Worm (Caenorhabditis elegans) whole organism, late embryonic: ENCODE data around the gene Y55F3AM.5.
"Not testable (repeated sequence)": the region's sequence is repeated elsewhere in the genome, so short reads cannot be mapped to it uniquely, and the experiment has no call there.

Experiments
- K09A11.1 ChIP-seq: sonication (generic microtip); optimal IDR thresholded peaks from 2 replicates; lab custom pipeline; 2017; ENCODE audit warnings: antibody characterized with exemption, mild to moderate bottlenecking, missing genetic modification characterization, missing compliant biosample characterization; ENCODE audit not compliant: insufficient read depth
- Y22D7AL.16 ChIP-seq: sonication (generic microtip); optimal IDR thresholded peaks from 2 replicates; lab custom pipeline; 2016; ENCODE audit warnings: missing genetic modification characterization, missing compliant biosample characterization
- ahr-1 ChIP-seq: sonication (generic microtip); optimal IDR thresholded peaks from 2 replicates; lab custom pipeline; 2016; ENCODE audit warnings: missing genetic modification characterization, missing compliant biosample characterization
- ceh-18 ChIP-seq: sonication (generic microtip); optimal IDR thresholded peaks from 2 replicates; lab custom pipeline; 2016; ENCODE audit warnings: missing genetic modification characterization, missing compliant biosample characterization
- ceh-2 ChIP-seq: sonication (generic microtip); optimal IDR thresholded peaks from 2 replicates; lab custom pipeline; 2016; ENCODE audit warnings: missing genotype, missing genetic modification characterization, missing compliant biosample characterization
- ceh-31 ChIP-seq: sonication (generic microtip); optimal IDR thresholded peaks from 2 replicates; lab custom pipeline; 2016; ENCODE audit warnings: missing genetic modification characterization, missing compliant biosample characterization
- ceh-45 ChIP-seq: fragments of 200-800 bp; sonication (Bioruptor generic); IDR thresholded peaks from 2 replicates; pipeline ENCODE4 v1.3.6; 2022; ENCODE audit warnings: missing genetic modification reagents, missing genetic modification characterization, missing compliant biosample characterization
- ceh-9 ChIP-seq: sonication (generic microtip); optimal IDR thresholded peaks from 2 replicates; lab custom pipeline; 2016; ENCODE audit warnings: mild to moderate bottlenecking, missing genetic modification characterization, inconsistent platforms, missing compliant biosample characterization
- elt-4 ChIP-seq: sonication (generic microtip); optimal IDR thresholded peaks from 2 replicates; lab custom pipeline; 2016; ENCODE audit warnings: missing genetic modification characterization, missing compliant biosample characterization
- ets-4 ChIP-seq: sonication (generic microtip); optimal IDR thresholded peaks from 2 replicates; lab custom pipeline; 2016; ENCODE audit warnings: missing genetic modification characterization, missing compliant biosample characterization
- hlh-15 ChIP-seq: sonication (generic microtip); optimal IDR thresholded peaks from 2 replicates; lab custom pipeline; 2016; ENCODE audit warnings: missing genetic modification characterization, missing compliant biosample characterization
- hlh-30 ChIP-seq: sonication (generic microtip); optimal IDR thresholded peaks from 2 replicates; lab custom pipeline; 2017; ENCODE audit warnings: antibody characterized with exemption, missing genetic modification characterization, missing compliant biosample characterization; ENCODE audit not compliant: insufficient read depth
- nhr-11 ChIP-seq: fragments of 150-350 bp; optimal IDR thresholded peaks from 2 replicates; lab custom pipeline; 2014; ENCODE audit warnings: missing biosample characterization, missing genetic modification characterization
- npax-4 ChIP-seq: sonication (generic microtip); optimal IDR thresholded peaks from 2 replicates; lab custom pipeline; 2016; ENCODE audit warnings: missing genetic modification characterization, missing compliant biosample characterization
- pag-3 ChIP-seq: sonication (generic microtip); optimal IDR thresholded peaks from 2 replicates; lab custom pipeline; 2016; ENCODE audit warnings: missing compliant biosample characterization, missing genetic modification characterization, borderline replicate concordance
- pha-2 ChIP-seq: sonication (generic microtip); optimal IDR thresholded peaks from 2 replicates; lab custom pipeline; 2017; ENCODE audit warnings: mild to moderate bottlenecking, missing genetic modification characterization, missing compliant biosample characterization
- pha-4 ChIP-seq: fragments of 150-350 bp; optimal IDR thresholded peaks from 2 replicates; lab custom pipeline; 2018; ENCODE audit warnings: missing biosample characterization, missing genetic modification reagents, missing genetic modification characterization
- pqm-1 ChIP-seq: sonication (generic microtip); optimal IDR thresholded peaks from 2 replicates; lab custom pipeline; 2016; ENCODE audit warnings: missing genetic modification characterization, missing compliant biosample characterization
- ref-2 ChIP-seq: sonication (generic microtip); optimal IDR thresholded peaks from 2 replicates; lab custom pipeline; 2016; ENCODE audit warnings: missing genetic modification characterization, missing compliant biosample characterization
- rnt-1 ChIP-seq: sonication (generic microtip); optimal IDR thresholded peaks from 2 replicates; lab custom pipeline; 2016; ENCODE audit warnings: missing genetic modification characterization, missing compliant biosample characterization
- sox-2 ChIP-seq: fragments of 200-800 bp; sonication (Bioruptor generic); IDR thresholded peaks from 2 replicates; pipeline ENCODE4 v1.3.6; 2022; ENCODE audit warnings: missing genetic modification reagents, missing genetic modification characterization, missing compliant biosample characterization

Gene Y55F3AM.5

ce11 chrIV:1044287-1044686 lies 45.3 kb downstream of the Y55F3AM.5 start, which contains the start of gene Y55F3AM.11:
TSS of gene Y55F3AM.11 (minus strand) at chrIV:1044387.
- TF ChIP-seq ceh-2 (tag; lab: Kevin White, UChicago), result no peak
- TF ChIP-seq pha-2 (tag; lab: Kevin White, UChicago), result no peak
- no peak for TF ChIP-seq pha-4 (tag; lab: Kevin White, UChicago)
- no peak for TF ChIP-seq hlh-15 (tag; lab: Kevin White, UChicago)
- TF ChIP-seq pqm-1 (tag; lab: Kevin White, UChicago), result no peak
- no peak for TF ChIP-seq K09A11.1 (tag; lab: Kevin White, UChicago)
- no peak for TF ChIP-seq Y22D7AL.16 (tag; lab: Kevin White, UChicago)
- no peak for TF ChIP-seq ceh-31 (tag; lab: Kevin White, UChicago)
- TF ChIP-seq nhr-11 (tag; lab: Kevin White, UChicago), result no peak
- no peak for TF ChIP-seq pag-3 (tag; lab: Kevin White, UChicago)

ce11 chrIV:1045683-1046082 lies 46.7 kb downstream of the Y55F3AM.5 start, which contains the start of gene srx-12:
TSS of gene srx-12 (plus strand) at chrIV:1045983.
- TF ChIP-seq ceh-18 (tag; lab: Kevin White, UChicago) (no peak), sox-2 (GFP tag; lab: Robert Waterston, UW) (no peak), ets-4 (tag; lab: Kevin White, UChicago) (no peak), ahr-1 (tag; lab: Kevin White, UChicago) (no peak), npax-4 (tag; lab: Kevin White, UChicago) (no peak), rnt-1 (tag; lab: Kevin White, UChicago) (no peak), ceh-9 (tag; lab: Kevin White, UChicago) (no peak)

ce11 chrIV:1046996-1047395 lies 48.0 kb downstream of the Y55F3AM.5 start:
- TF ChIP-seq hlh-30 (tag; lab: Kevin White, UChicago) (peak; percentile 66), ceh-45 (GFP tag; lab: Robert Waterston, UW) (no peak)

- TF ChIP-seq ceh-18 (tag; lab: Kevin White, UChicago); elt-4 (tag; lab: Kevin White, UChicago); ref-2: not testable (repeated sequence)
Measured at ce11 chrIV:1051636-1052133, 52.7 kb downstream of the Y55F3AM.5 start, which contains the start of gene Y55F3AM.21. TSS of gene Y55F3AM.21 (minus strand) at chrIV:1051686.
